Fruit fly (Drosophila melanogaster) whole organism, wandering third instar larva: ENCODE measurements around the gene Ilk.

ENCODE experiments used
- Abd-B ChIP-seq: fragments of >200 bp; optimal IDR thresholded peaks from 2 replicates; lab custom pipeline; 2017; ENCODE audit warnings: missing biosample characterization, missing genetic modification characterization
- CG32264 ChIP-seq: fragments of 200-800 bp; sonication (Bioruptor generic); optimal IDR thresholded peaks from 2 replicates; lab custom pipeline; 2016; ENCODE audit warnings: missing biosample characterization, missing genetic modification characterization
- CG9705 ChIP-seq: fragments of 200-800 bp; sonication (Bioruptor generic); optimal IDR thresholded peaks from 2 replicates; lab custom pipeline; 2018; ENCODE audit warnings: missing biosample characterization, mild to moderate bottlenecking, missing genetic modification characterization
- CrebA ChIP-seq: fragments of 200-800 bp; sonication (Bioruptor generic); optimal IDR thresholded peaks from 2 replicates; lab custom pipeline; 2016; ENCODE audit warnings: missing biosample characterization, mild to moderate bottlenecking, missing genetic modification characterization, borderline replicate concordance
- Dfd ChIP-seq: fragments of >200 bp; optimal IDR thresholded peaks from 2 replicates; lab custom pipeline; 2017; ENCODE audit warnings: missing biosample characterization, missing genetic modification characterization
- Dif ChIP-seq: fragments of 200-275, 200-300 bp; sonication (Bioruptor generic); optimal IDR thresholded peaks from 2 replicates; lab custom pipeline; 2018; ENCODE audit warnings: missing biosample characterization, missing genetic modification characterization; ENCODE audit not compliant: partially characterized antibody
- GATAd ChIP-seq: sonication (Bioruptor generic); optimal IDR thresholded peaks from 2 replicates; lab custom pipeline; 2016; ENCODE audit warnings: missing biosample characterization, missing genetic modification characterization
- HLH106 ChIP-seq: fragments of 200-800 bp; optimal IDR thresholded peaks from 3 replicates; lab custom pipeline; 2019; ENCODE audit warnings: missing biosample characterization, mild to moderate bottlenecking, missing genetic modification characterization, moderate library complexity
- Hnf4 ChIP-seq: fragments of 200-800 bp; sonication (Bioruptor generic); optimal IDR thresholded peaks from 2 replicates; lab custom pipeline; 2016; ENCODE audit warnings: missing biosample characterization, mild to moderate bottlenecking, missing genetic modification characterization
- Hr78 ChIP-seq: fragments of >200 bp; optimal IDR thresholded peaks from 2 replicates; lab custom pipeline; 2017; ENCODE audit warnings: missing biosample characterization, missing genetic modification characterization
- Hr83 ChIP-seq: fragments of 200-300 bp; sonication (Bioruptor generic); optimal IDR thresholded peaks from 2 replicates; lab custom pipeline; 2016; ENCODE audit warnings: missing biosample characterization, mild to moderate bottlenecking, missing genetic modification characterization, moderate library complexity; ENCODE audit not compliant: poor library complexity, severe bottlenecking
- Jra ChIP-seq: sonication (Bioruptor generic); optimal IDR thresholded peaks from 2 replicates; lab custom pipeline; 2016; ENCODE audit warnings: missing biosample characterization, missing genetic modification characterization
- Mio ChIP-seq: sonication (Bioruptor generic); optimal IDR thresholded peaks from 2 replicates; lab custom pipeline; 2016; ENCODE audit warnings: missing biosample characterization, missing genetic modification characterization
- Myc ChIP-seq: fragments of >200 bp; optimal IDR thresholded peaks from 2 replicates; lab custom pipeline; 2017
- N ChIP-seq: fragments of >200 bp; optimal IDR thresholded peaks from 2 replicates; lab custom pipeline; 2018; ENCODE audit warnings: missing biosample characterization, missing external identifiers, missing genetic modification characterization
- OdsH ChIP-seq: fragments of 200-800 bp; sonication (Bioruptor generic); optimal IDR thresholded peaks from 2 replicates; lab custom pipeline; 2016; ENCODE audit warnings: missing biosample characterization, mild to moderate bottlenecking, missing genetic modification characterization
- Rel ChIP-seq, 2 experiments: fragments of 200-800 bp; sonication (Bioruptor generic) in 1 of 2; optimal IDR thresholded peaks; 2 replicates in 1 of 2; 3 replicates in 1 of 2; lab custom pipeline; 2016 to 2019; ENCODE audit warnings: mild to moderate bottlenecking in 2 of 2, missing biosample characterization in 2 of 2, missing genetic modification characterization in 2 of 2, moderate library complexity in 1 of 2
- Sp1 ChIP-seq: fragments of 200-800 bp; sonication (Bioruptor generic); optimal IDR thresholded peaks from 3 replicates; lab custom pipeline; 2019; ENCODE audit warnings: missing biosample characterization, mild to moderate bottlenecking, missing genetic modification characterization, moderate library complexity
- Vsx2 ChIP-seq: fragments of 200-300, 225-300 bp; sonication (Bioruptor generic); optimal IDR thresholded peaks from 2 replicates; lab custom pipeline; 2018; ENCODE audit warnings: missing biosample characterization, missing genetic modification characterization; ENCODE audit not compliant: partially characterized antibody
- br ChIP-seq: fragments of 200-800 bp; sonication (Bioruptor generic); optimal IDR thresholded peaks from 2 replicates; lab custom pipeline; 2016; ENCODE audit warnings: missing biosample characterization, missing genetic modification characterization
- brk ChIP-seq: fragments of 200-800 bp; sonication (Bioruptor generic); optimal IDR thresholded peaks from 2 replicates; lab custom pipeline; 2016; ENCODE audit warnings: missing biosample characterization, mild to moderate bottlenecking, missing genetic modification characterization
- dl ChIP-seq, 2 experiments: fragments of 175-275, 200-275 bp in 1 of 2; fragments of 200-275 bp in 1 of 2; sonication (Bioruptor generic); optimal IDR thresholded peaks; lab custom pipeline; 2018; ENCODE audit warnings: mild to moderate bottlenecking in 2 of 2, missing biosample characterization in 2 of 2, missing genetic modification characterization in 2 of 2, moderate library complexity in 2 of 2; ENCODE audit not compliant: partially characterized antibody in 2 of 2, insufficient read depth in 1 of 2
- dmrt93B ChIP-seq: fragments of 200-800 bp; sonication (Bioruptor generic); optimal IDR thresholded peaks from 2 replicates; lab custom pipeline; 2018; ENCODE audit warnings: missing biosample characterization, mild to moderate bottlenecking, missing genetic modification characterization
- dsf ChIP-seq: sonication (Bioruptor generic); optimal IDR thresholded peaks from 2 replicates; lab custom pipeline; 2016; ENCODE audit warnings: missing biosample characterization, missing genetic modification characterization, borderline replicate concordance
- ey ChIP-seq: fragments of 200-800 bp; sonication (Bioruptor generic); optimal IDR thresholded peaks from 2 replicates; lab custom pipeline; 2016; ENCODE audit warnings: missing biosample characterization, missing genetic modification characterization
- foxo ChIP-seq, 2 experiments: fragments of 200-800 bp; sonication (Bioruptor generic); optimal IDR thresholded peaks; 2 replicates in 1 of 2; 3 replicates in 1 of 2; lab custom pipeline; 2016 to 2017; ENCODE audit warnings: missing biosample characterization in 2 of 2, missing genetic modification characterization in 2 of 2
- fru ChIP-seq: fragments of 200-800 bp; sonication (Bioruptor generic); optimal IDR thresholded peaks from 3 replicates; lab custom pipeline; 2016; ENCODE audit warnings: missing biosample characterization, mild to moderate bottlenecking, missing genetic modification characterization
- h ChIP-seq: fragments of 200-800 bp; sonication (Bioruptor generic); optimal IDR thresholded peaks from 3 replicates; lab custom pipeline; 2016; ENCODE audit warnings: missing biosample characterization, mild to moderate bottlenecking, missing genetic modification characterization
- jim ChIP-seq: fragments of 175-275, 200-325 bp; sonication (Bioruptor generic); optimal IDR thresholded peaks from 2 replicates; lab custom pipeline; 2016; ENCODE audit warnings: missing biosample characterization, mild to moderate bottlenecking, missing genetic modification characterization
- lola ChIP-seq: fragments of >200 bp; optimal IDR thresholded peaks from 2 replicates; lab custom pipeline; 2017; ENCODE audit warnings: missing biosample characterization, missing genetic modification characterization
- pan ChIP-seq: fragments of >200 bp; optimal IDR thresholded peaks from 2 replicates; lab custom pipeline; 2017
- psq ChIP-seq: fragments of 200-800 bp; sonication (Bioruptor generic); optimal IDR thresholded peaks from 3 replicates; lab custom pipeline; 2017; ENCODE audit warnings: missing biosample characterization, mild to moderate bottlenecking, missing genetic modification characterization, moderate library complexity
- rgr ChIP-seq: fragments of 200-800 bp; sonication (Bioruptor generic); optimal IDR thresholded peaks from 3 replicates; lab custom pipeline; 2016; ENCODE audit warnings: missing biosample characterization, mild to moderate bottlenecking, missing genetic modification characterization
- sage ChIP-seq: fragments of 200-800 bp; sonication (Bioruptor generic); optimal IDR thresholded peaks from 2 replicates; lab custom pipeline; 2016; ENCODE audit warnings: missing biosample characterization, mild to moderate bottlenecking, missing genetic modification characterization
- sv ChIP-seq: fragments of 200-800 bp; sonication (Bioruptor generic); optimal IDR thresholded peaks from 3 replicates; lab custom pipeline; 2016; ENCODE audit warnings: missing biosample characterization, missing genetic modification characterization
- tai ChIP-seq: sonication (Bioruptor generic); optimal IDR thresholded peaks from 2 replicates; lab custom pipeline; 2016; ENCODE audit warnings: missing biosample characterization, missing genetic modification characterization
- usp ChIP-seq: fragments of >200 bp; optimal IDR thresholded peaks from 2 replicates; lab custom pipeline; 2017; ENCODE audit warnings: missing biosample characterization, missing genetic modification characterization
- woc ChIP-seq: sonication (Bioruptor generic); optimal IDR thresholded peaks from 2 replicates; lab custom pipeline; 2016; ENCODE audit warnings: missing biosample characterization, mild to moderate bottlenecking, missing genetic modification characterization

Ilk gene

dm6 chr3L:21256062-21257023, 39.6 kb downstream of the Ilk start:
- TF ChIP-seq Dfd (GFP tag; lab: Kevin White, UChicago) (no peak), br (GFP tag; lab: Kevin White, UChicago) (peak; percentile 11), rgr (GFP tag; lab: Kevin White, UChicago) (peak; percentile 45), dmrt93B (no peak), N (no peak), foxo (GFP tag; optimal IDR thresholded peaks at IDR 0.05; lab: Kevin White, UChicago) (peak in 1 of 2 experiments; percentile 52), Mio (GFP tag; lab: Kevin White, UChicago) (no peak), woc (no peak), h (GFP tag; lab: Kevin White, UChicago) (peak; percentile 61), GATAd (GFP tag; lab: Kevin White, UChicago) (no peak), Hr78 (GFP tag; lab: Kevin White, UChicago) (no peak), tai (GFP tag; lab: Kevin White, UChicago) (peak; percentile 22), CrebA (no peak), ey (GFP tag; lab: Kevin White, UChicago) (peak; percentile 34), Vsx2 (GFP tag; lab: Kevin White, UChicago) (no peak), sv (GFP tag; lab: Kevin White, UChicago) (no peak), HLH106 (tag; lab: Kevin White, UChicago) (peak; percentile 58), Rel (GFP tag; optimal IDR thresholded peaks at IDR 0.05; lab: Kevin White, UChicago) (no peak), Rel (tag; optimal IDR thresholded peaks at IDR 0.05; lab: Kevin White, UChicago) (peak; percentile 5), Abd-B (GFP tag; lab: Kevin White, UChicago) (no peak), Hr83 (GFP tag; lab: Kevin White, UChicago) (no peak), OdsH (no peak), Hnf4 (GFP tag; lab: Kevin White, UChicago) (peak; percentile 30), Sp1 (GFP tag; lab: Kevin White, UChicago) (peak; percentile 30), pan (lab: Kevin White, UChicago) (no peak), Myc (lab: Kevin White, UChicago) (no peak), dl (GFP tag; optimal IDR thresholded peaks at IDR 0.05; lab: Kevin White, UChicago; ENCODE audit: insufficient read depth in 1 of 2, partially characterized antibody in 2 of 2) (no peak), brk (GFP tag; lab: Kevin White, UChicago) (no peak), Jra (GFP tag; lab: Kevin White, UChicago) (no peak), CG32264 (no peak), fru (GFP tag; lab: Kevin White, UChicago) (peak; percentile 50), psq (GFP tag; lab: Kevin White, UChicago) (no peak), CG9705 (GFP tag; lab: Kevin White, UChicago) (peak; percentile 9), sage (no peak), jim (GFP tag; lab: Kevin White, UChicago) (no peak), usp (GFP tag; lab: Kevin White, UChicago) (no peak), Dif (GFP tag; lab: Kevin White, UChicago) (no peak), dsf (GFP tag; lab: Kevin White, UChicago) (no peak), lola (GFP tag; lab: Kevin White, UChicago) (no peak)

- TF ChIP-seq CG32264: no peak
- TF ChIP-seq dsf (GFP tag; lab: Kevin White, UChicago): no peak
- TF ChIP-seq Abd-B (GFP tag; lab: Kevin White, UChicago): no peak
- TF ChIP-seq rgr (GFP tag; lab: Kevin White, UChicago): no peak
- no peak for TF ChIP-seq psq (GFP tag; lab: Kevin White, UChicago)
- TF ChIP-seq h (GFP tag; lab: Kevin White, UChicago): no peak
- TF ChIP-seq fru (GFP tag; lab: Kevin White, UChicago): no peak
- TF ChIP-seq Sp1 (GFP tag; lab: Kevin White, UChicago): no peak
- TF ChIP-seq dl (GFP tag; optimal IDR thresholded peaks at IDR 0.05; lab: Kevin White, UChicago; ENCODE audit: insufficient read depth in 1 of 2, partially characterized antibody in 2 of 2): no peak
- TF ChIP-seq dmrt93B: no peak
- TF ChIP-seq Rel (GFP tag; optimal IDR thresholded peaks at IDR 0.05; lab: Kevin White, UChicago): no peak
- TF ChIP-seq Rel (tag; optimal IDR thresholded peaks at IDR 0.05; lab: Kevin White, UChicago): no peak
- TF ChIP-seq sage: no peak
- no peak for TF ChIP-seq foxo (GFP tag; optimal IDR thresholded peaks at IDR 0.05; lab: Kevin White, UChicago)
- TF ChIP-seq Myc (lab: Kevin White, UChicago): no peak
- no peak for TF ChIP-seq sv (GFP tag; lab: Kevin White, UChicago)
- TF ChIP-seq Dif (GFP tag; lab: Kevin White, UChicago): no peak
Measured at dm6 chr3L:21257731-21258130, 41.0 kb downstream of the Ilk start, which contains the start of gene CG43218. TSS of gene CG43218 (plus strand) at chr3L:21258020.
